Worm (Caenorhabditis elegans) whole organism, young adult: ENCODE measurements around the gene C06H5.8.

Experiments used
- B0336.3 ChIP-seq: fragments of 200-800 bp; sonication (Bioruptor generic); IDR thresholded peaks from 2 replicates; pipeline ENCODE4 v1.3.6; 2022; ENCODE audit warnings: missing genetic modification characterization, missing compliant biosample characterization
- C06A6.2 ChIP-seq: fragments of 200-800 bp; sonication (Bioruptor generic); conservative IDR thresholded peaks from 2 replicates; pipeline ENCODE4 v1.3.6; 2022; ENCODE audit warnings: missing genetic modification characterization, missing compliant biosample characterization
- F10E7.11 ChIP-seq: sonication (generic microtip); optimal IDR thresholded peaks from 2 replicates; lab custom pipeline; 2017; ENCODE audit warnings: mild to moderate bottlenecking, missing genetic modification characterization, moderate library complexity, missing compliant biosample characterization
- F23B12.7 ChIP-seq: sonication (generic microtip); optimal IDR thresholded peaks from 2 replicates; lab custom pipeline; 2017; ENCODE audit warnings: missing genetic modification characterization, mild to moderate bottlenecking, missing compliant biosample characterization, antibody characterized with exemption, moderate library complexity; ENCODE audit not compliant: insufficient read depth
- F49E8.2 ChIP-seq: sonication (generic microtip); optimal IDR thresholded peaks from 3 replicates; lab custom pipeline; 2017; ENCODE audit warnings: missing genetic modification characterization, mild to moderate bottlenecking, missing compliant biosample characterization, antibody characterized with exemption, moderate library complexity; ENCODE audit not compliant: insufficient read depth
- F55B11.4 ChIP-seq: sonication (generic microtip); optimal IDR thresholded peaks from 2 replicates; lab custom pipeline; 2016; ENCODE audit warnings: missing compliant biosample characterization, missing genetic modification characterization, borderline replicate concordance; ENCODE audit not compliant: insufficient read depth
- Y53G8AR.9 ChIP-seq: fragments of 200-800 bp; sonication (Bioruptor generic); conservative IDR thresholded peaks from 2 replicates; pipeline ENCODE4 v1.3.6; 2022; ENCODE audit warnings: missing genetic modification reagents, missing genetic modification characterization, missing compliant biosample characterization
- ama-1 ChIP-seq, 3 experiments: fragments of 150-350 bp in 1 of 3; sonication (generic microtip) in 2 of 3; optimal IDR thresholded peaks; 2 replicates each; lab custom pipeline; 2014 to 2018; ENCODE audit warnings: missing biosample characterization in 2 of 3, missing genetic modification characterization in 2 of 3, missing genetic modification reagents in 2 of 3
- aptf-2 ChIP-seq: fragments of 200-800 bp; sonication (Bioruptor generic); conservative IDR thresholded peaks from 2 replicates; pipeline ENCODE4 v1.3.6; 2022; ENCODE audit warnings: missing genetic modification reagents, missing genetic modification characterization, missing compliant biosample characterization
- attf-6 ChIP-seq: fragments of 200-800 bp; sonication (Bioruptor generic); IDR thresholded peaks from 2 replicates; pipeline ENCODE4 v1.3.6; 2022; ENCODE audit warnings: missing genetic modification reagents, missing genetic modification characterization, missing compliant biosample characterization
- ccch-3 ChIP-seq: fragments of 200-800 bp; sonication (Bioruptor generic); optimal IDR thresholded peaks from 2 replicates; lab custom pipeline; 2018; ENCODE audit warnings: mild to moderate bottlenecking, missing genetic modification characterization, missing compliant biosample characterization
- cebp-1 ChIP-seq, 2 experiments: fragments of 200-800 bp in 1 of 2; sonication (Bioruptor generic) in 1 of 2; sonication (generic microtip) in 1 of 2; IDR thresholded peaks in 1 of 2; optimal IDR thresholded peaks in 1 of 2; 2 replicates each; pipeline versions ENCODE4 v1.3.6 to Lab custom; 2017 to 2022; ENCODE audit warnings: missing compliant biosample characterization in 2 of 2, missing genetic modification characterization in 2 of 2, mild to moderate bottlenecking in 1 of 2, missing genetic modification reagents in 1 of 2, moderate library complexity in 1 of 2
- ceh-79 ChIP-seq: sonication (generic microtip); optimal IDR thresholded peaks from 2 replicates; lab custom pipeline; 2017; ENCODE audit warnings: mild to moderate bottlenecking, missing genetic modification characterization, missing compliant biosample characterization
- chd-7 ChIP-seq: sonication (generic microtip); optimal IDR thresholded peaks from 2 replicates; lab custom pipeline; 2016; ENCODE audit warnings: mild to moderate bottlenecking, missing genetic modification characterization, moderate library complexity, missing compliant biosample characterization
- efl-1 ChIP-seq: fragments of 150-350 bp; optimal IDR thresholded peaks from 2 replicates; lab custom pipeline; 2014; ENCODE audit warnings: missing biosample characterization, missing genetic modification reagents, missing genetic modification characterization
- hmg-1.2 ChIP-seq: fragments of 200-800 bp; sonication (Bioruptor generic); IDR thresholded peaks from 2 replicates; pipeline ENCODE4 v1.3.6; 2022; ENCODE audit warnings: missing genetic modification reagents, missing genetic modification characterization, missing compliant biosample characterization
- hrde-1 ChIP-seq: sonication (generic microtip); optimal IDR thresholded peaks from 2 replicates; lab custom pipeline; 2016; ENCODE audit warnings: missing genetic modification characterization, mild to moderate bottlenecking, missing compliant biosample characterization, moderate library complexity, missing genotype, missing genetic modification reagents, borderline replicate concordance
- lin-54 ChIP-seq: fragments of 200-800 bp; sonication (Bioruptor generic); optimal IDR thresholded peaks from 2 replicates; lab custom pipeline; 2018; ENCODE audit warnings: mild to moderate bottlenecking, missing genetic modification characterization, missing compliant biosample characterization
- madf-6 ChIP-seq: fragments of 200-800 bp; sonication (Bioruptor generic); IDR thresholded peaks from 2 replicates; pipeline ENCODE4 v1.3.6; 2022; ENCODE audit warnings: missing genetic modification reagents, missing genetic modification characterization, missing compliant biosample characterization
- mcd-1 ChIP-seq: fragments of 200-800 bp; sonication (Bioruptor generic); IDR thresholded peaks from 2 replicates; pipeline ENCODE4 v1.3.6; 2022; ENCODE audit warnings: missing genetic modification reagents, missing genetic modification characterization, missing compliant biosample characterization
- mel-28 ChIP-seq: sonication (generic microtip); optimal IDR thresholded peaks from 2 replicates; lab custom pipeline; 2016; ENCODE audit warnings: borderline replicate concordance, mild to moderate bottlenecking, missing genetic modification characterization, missing compliant biosample characterization
- mxl-1 ChIP-seq: sonication (generic microtip); optimal IDR thresholded peaks from 2 replicates; lab custom pipeline; 2016; ENCODE audit warnings: missing genetic modification characterization, missing compliant biosample characterization
- nfya-2 ChIP-seq: fragments of 200-800 bp; sonication (Bioruptor generic); IDR thresholded peaks from 2 replicates; pipeline ENCODE4 v1.3.6; 2022; ENCODE audit warnings: missing genetic modification reagents, missing genetic modification characterization, missing compliant biosample characterization
- nhr-179 ChIP-seq: sonication (generic microtip); optimal IDR thresholded peaks from 2 replicates; lab custom pipeline; 2016; ENCODE audit warnings: mild to moderate bottlenecking, missing genetic modification characterization, missing compliant biosample characterization
- nhr-90 ChIP-seq: sonication (generic microtip); optimal IDR thresholded peaks from 2 replicates; lab custom pipeline; 2016; ENCODE audit warnings: missing genotype, mild to moderate bottlenecking, missing genetic modification characterization, missing compliant biosample characterization
- pha-4 ChIP-seq: fragments of 150-350 bp; sonication (generic microtip); optimal IDR thresholded peaks from 2 replicates; lab custom pipeline; 2014; ENCODE audit warnings: missing biosample characterization, missing genetic modification reagents, missing genetic modification characterization
- sdz-38 ChIP-seq: sonication (generic microtip); optimal IDR thresholded peaks from 2 replicates; lab custom pipeline; 2016; ENCODE audit warnings: missing genotype, missing genetic modification characterization, missing compliant biosample characterization
- snpc-1.1 ChIP-seq: sonication (generic microtip); optimal IDR thresholded peaks from 2 replicates; lab custom pipeline; 2017; ENCODE audit warnings: missing genetic modification characterization, mild to moderate bottlenecking, missing compliant biosample characterization, antibody characterized with exemption, moderate library complexity, missing genotype, missing genetic modification reagents; ENCODE audit not compliant: insufficient read depth
- snpc-3.4 ChIP-seq: sonication (generic microtip); optimal IDR thresholded peaks from 2 replicates; lab custom pipeline; 2017; ENCODE audit warnings: missing genetic modification characterization, mild to moderate bottlenecking, missing compliant biosample characterization, antibody characterized with exemption, moderate library complexity, missing genotype, missing genetic modification reagents
- snpc-4 ChIP-seq, 5 experiments: fragments of 150-350 bp in 1 of 5; sonication (generic microtip) in 4 of 5; optimal IDR thresholded peaks; 2 replicates each; lab custom pipeline; 2014 to 2018; ENCODE audit warnings: missing genetic modification characterization in 5 of 5, missing biosample characterization in 3 of 5, antibody characterized with exemption in 2 of 5, mild to moderate bottlenecking in 2 of 5, missing compliant biosample characterization in 2 of 5, missing genotype in 2 of 5, moderate library complexity in 2 of 5, missing genetic modification reagents in 1 of 5
- tbp1 ChIP-seq: fragments of 200-800 bp; sonication (Bioruptor generic); optimal IDR thresholded peaks from 2 replicates; lab custom pipeline; 2018; ENCODE audit warnings: mild to moderate bottlenecking, missing genetic modification characterization, missing compliant biosample characterization
- unc-130 ChIP-seq: sonication (generic microtip); optimal IDR thresholded peaks from 2 replicates; lab custom pipeline; 2016; ENCODE audit warnings: missing genetic modification reagents, missing genetic modification characterization, missing compliant biosample characterization
- unc-62 ChIP-seq: fragments of 150-350 bp; optimal IDR thresholded peaks from 2 replicates; lab custom pipeline; 2014; ENCODE audit warnings: missing biosample characterization, missing genetic modification reagents, missing genetic modification characterization
- zim-3 ChIP-seq: sonication (generic microtip); optimal IDR thresholded peaks from 2 replicates; lab custom pipeline; 2017; ENCODE audit warnings: mild to moderate bottlenecking, missing genetic modification characterization, moderate library complexity, missing compliant biosample characterization
- ztf-18 ChIP-seq: sonication (generic microtip); optimal IDR thresholded peaks from 2 replicates; lab custom pipeline; 2016; ENCODE audit warnings: missing genotype, mild to moderate bottlenecking, missing genetic modification characterization, missing compliant biosample characterization
- ztf-22 ChIP-seq: fragments of 200-800 bp; sonication (Bioruptor generic); optimal IDR thresholded peaks from 2 replicates; lab custom pipeline; 2018; ENCODE audit warnings: mild to moderate bottlenecking, missing genetic modification characterization, moderate library complexity, missing compliant biosample characterization
- ztf-28 ChIP-seq: fragments of 200-800 bp; sonication (Bioruptor generic); IDR thresholded peaks from 2 replicates; pipeline ENCODE4 v1.3.6; 2022; ENCODE audit warnings: missing genetic modification reagents, missing genetic modification characterization, missing compliant biosample characterization

C06H5.8 gene

ce11 chrV:17918726-17919125 lies at the start of gene C06H5.8:
TSS of gene C06H5.8 (plus strand) at chrV:17919026.
- TF ChIP-seq aptf-2 (GFP tag; lab: Robert Waterston, UW) (no peak), sdz-38 (tag; lab: Kevin White, UChicago) (no peak), Y53G8AR.9 (GFP tag; lab: Robert Waterston, UW) (no peak), efl-1 (GFP tag; lab: Kevin White, UChicago) (no peak), F10E7.11 (tag; lab: Kevin White, UChicago) (no peak), hrde-1 (no peak), ztf-22 (GFP tag; lab: Kevin White, UChicago) (no peak), nhr-90 (tag; lab: Kevin White, UChicago) (no peak), nhr-179 (tag; lab: Kevin White, UChicago) (no peak), mel-28 (tag; lab: Kevin White, UChicago) (no peak), cebp-1 (GFP tag; IDR thresholded peaks at IDR 0.05; lab: Robert Waterston, UW) (no peak), cebp-1 (tag; optimal IDR thresholded peaks at IDR 0.05; lab: Kevin White, UChicago) (no peak), mxl-1 (tag; lab: Kevin White, UChicago) (no peak), nfya-2 (no peak), snpc-1.1 (no peak), zim-3 (tag; lab: Kevin White, UChicago) (no peak), pha-4 (tag; lab: Kevin White, UChicago) (no peak), ceh-79 (tag; lab: Kevin White, UChicago) (no peak), F23B12.7 (no peak)

ce11 chrV:17870569-17870968 lies 48.3 kb upstream of the C06H5.8 start, which contains the start of gene csn-1:
TSS of gene csn-1 (minus strand) at chrV:17870651.
- TF ChIP-seq tbp1 (GFP tag; lab: Kevin White, UChicago) (no peak), F55B11.4 (no peak), B0336.3 (GFP tag; lab: Robert Waterston, UW) (no peak), ztf-28 (GFP tag; lab: Robert Waterston, UW) (no peak), ztf-18 (tag; lab: Kevin White, UChicago) (no peak), lin-54 (GFP tag; lab: Kevin White, UChicago) (peak; percentile 28), hmg-1.2 (GFP tag; lab: Robert Waterston, UW) (peak; percentile 94), madf-6 (GFP tag; lab: Robert Waterston, UW) (peak; percentile 45; the same call in 1 of the 2 replicates), snpc-4 (GFP tag; optimal IDR thresholded peaks at IDR 0.05; lab: Kevin White, UChicago) (no peak), snpc-4 (tag; optimal IDR thresholded peaks at IDR 0.05; lab: Kevin White, UChicago) (peak in 1 of 4 experiments; percentile 34), F49E8.2 (tag; lab: Kevin White, UChicago) (no peak), mcd-1 (GFP tag; lab: Robert Waterston, UW) (peak; percentile 92), ama-1 (optimal IDR thresholded peaks at IDR 0.05; lab: Kevin White, UChicago) (no peak), ama-1 (GFP tag; optimal IDR thresholded peaks at IDR 0.05; lab: Kevin White, UChicago) (no peak), chd-7 (no peak), unc-62 (GFP tag; lab: Kevin White, UChicago) (no peak), F23B12.7 (no peak), attf-6 (GFP tag; lab: Robert Waterston, UW) (0 out of 2 replicates have a peak, but pooled peaks have one; percentile 20), unc-130 (GFP tag; lab: Kevin White, UChicago) (no peak), snpc-3.4 (tag; lab: Kevin White, UChicago) (peak; percentile 39), C06A6.2 (GFP tag; lab: Robert Waterston, UW) (no peak), ccch-3 (GFP tag; lab: Kevin White, UChicago) (no peak)
- TF ChIP-seq, all 124 proteins: peak for 7
